Fruit fly (Drosophila melanogaster) whole organism, embryonic: ENCODE results near the gene bun.

Experiments used
- Atf6 ChIP-seq: fragments of 200-800 bp; sonication (Bioruptor generic); IDR thresholded peaks from 2 replicates; pipeline ENCODE4 v1.3.6; 2022; ENCODE audit warnings: missing biosample characterization, missing genetic modification characterization
- CG10209 ChIP-seq: fragments of 200-800 bp; sonication (Bioruptor generic); optimal IDR thresholded peaks from 3 replicates; lab custom pipeline; 2017; ENCODE audit warnings: missing biosample characterization, mild to moderate bottlenecking, missing genetic modification characterization, missing genetic modification reagents
- CG12071 ChIP-seq: fragments of 200-800 bp; sonication (Bioruptor generic); optimal IDR thresholded peaks from 3 replicates; lab custom pipeline; 2018; ENCODE audit warnings: missing biosample characterization, mild to moderate bottlenecking, missing genetic modification characterization
- CG12219 ChIP-seq: fragments of 200-800 bp; sonication (Bioruptor generic); optimal IDR thresholded peaks from 3 replicates; lab custom pipeline; 2018; ENCODE audit warnings: missing biosample characterization, mild to moderate bottlenecking, missing genetic modification characterization
- CG13287 ChIP-seq: fragments of 200-800 bp; sonication (Bioruptor generic); IDR thresholded peaks from 2 replicates; pipeline ENCODE4 v1.3.6; 2022; ENCODE audit warnings: missing biosample characterization, missing genetic modification characterization; ENCODE audit not compliant: partially characterized antibody
- CG13624 ChIP-seq: fragments of 200-800 bp; sonication (Bioruptor generic); optimal IDR thresholded peaks from 2 replicates; lab custom pipeline; 2016; ENCODE audit warnings: missing biosample characterization, missing genetic modification characterization
- CG14050 ChIP-seq: fragments of 200-800 bp; sonication (Bioruptor generic); IDR thresholded peaks from 3 replicates; pipeline ENCODE4 v1.3.6; 2022; ENCODE audit warnings: missing biosample characterization, missing genetic modification characterization
- CG15479 ChIP-seq: fragments of 200-800 bp; sonication (Bioruptor generic); optimal IDR thresholded peaks from 3 replicates; lab custom pipeline; 2019; ENCODE audit warnings: missing biosample characterization, mild to moderate bottlenecking, missing genetic modification characterization, moderate library complexity
- CG15601 ChIP-seq: fragments of 200-800 bp; sonication (Bioruptor generic); optimal IDR thresholded peaks from 3 replicates; lab custom pipeline; 2019; ENCODE audit warnings: missing biosample characterization, mild to moderate bottlenecking, missing genetic modification characterization, moderate library complexity
- CG32532 ChIP-seq: fragments of 200-800 bp; sonication (Bioruptor generic); IDR thresholded peaks from 2 replicates; pipeline ENCODE4 v1.3.6; 2022; ENCODE audit warnings: missing biosample characterization, missing genetic modification characterization
- CG7372 ChIP-seq: fragments of 200-800 bp; sonication (Bioruptor generic); IDR thresholded peaks from 2 replicates; pipeline ENCODE4 v1.3.6; 2022; ENCODE audit warnings: missing biosample characterization, missing genetic modification characterization
- CG8290 ChIP-seq, 3 experiments: fragments of 200-800 bp; sonication (Bioruptor generic); optimal IDR thresholded peaks; 2 replicates each; lab custom pipeline; 2016 to 2019; ENCODE audit warnings: missing biosample characterization in 3 of 3, missing genetic modification characterization in 3 of 3, mild to moderate bottlenecking in 2 of 3, moderate library complexity in 1 of 3
- CG8944 ChIP-seq: fragments of 200-800 bp; sonication (Bioruptor generic); optimal IDR thresholded peaks from 3 replicates; lab custom pipeline; 2016; ENCODE audit warnings: missing biosample characterization, missing genetic modification characterization
- CG9876 ChIP-seq: fragments of 200-800 bp; sonication (Bioruptor generic); optimal IDR thresholded peaks from 2 replicates; lab custom pipeline; 2016; ENCODE audit warnings: missing biosample characterization, missing genetic modification characterization
- Dbx ChIP-seq: fragments of 200-800 bp; sonication (Bioruptor generic); IDR thresholded peaks from 3 replicates; pipeline ENCODE4 v1.3.6; 2022; ENCODE audit warnings: missing biosample characterization, missing genetic modification characterization
- E2f2 ChIP-seq: fragments of 200-800 bp; sonication (Bioruptor generic); IDR thresholded peaks from 2 replicates; pipeline ENCODE4 v1.3.6; 2022; ENCODE audit warnings: missing biosample characterization, missing genetic modification characterization
- Fer1 ChIP-seq: fragments of 200-800 bp; sonication (Bioruptor generic); optimal IDR thresholded peaks from 2 replicates; lab custom pipeline; 2017; ENCODE audit warnings: missing biosample characterization, mild to moderate bottlenecking, missing genetic modification characterization
- H15 ChIP-seq: fragments of 200-800 bp; sonication (Bioruptor generic); IDR thresholded peaks from 3 replicates; pipeline ENCODE4 v1.3.6; 2022; ENCODE audit warnings: missing biosample characterization, missing genetic modification characterization
- Hr51 ChIP-seq, 2 experiments: fragments of 200-800 bp; sonication (Bioruptor generic); optimal IDR thresholded peaks; 2 replicates in 1 of 2; 3 replicates in 1 of 2; lab custom pipeline; 2016 to 2018; ENCODE audit warnings: missing biosample characterization in 2 of 2, missing genetic modification characterization in 2 of 2, mild to moderate bottlenecking in 1 of 2, moderate library complexity in 1 of 2
- Mad ChIP-seq: fragments of 200-800 bp; sonication (Bioruptor generic); optimal IDR thresholded peaks from 2 replicates; lab custom pipeline; 2016; ENCODE audit warnings: missing biosample characterization, missing genetic modification characterization
- Med ChIP-seq: fragments of 200-800 bp; sonication (Bioruptor generic); peaks from one replicate; lab custom pipeline; 2016; ENCODE audit warnings: missing biosample characterization, missing genetic modification characterization, mild to moderate bottlenecking, inconsistent platforms, moderate library complexity
- Ssrp ChIP-seq: fragments of 200-800 bp; sonication (Bioruptor generic); optimal IDR thresholded peaks from 2 replicates; lab custom pipeline; 2018; ENCODE audit warnings: missing biosample characterization, mild to moderate bottlenecking, missing genetic modification characterization, moderate library complexity
- Trl ChIP-seq, 3 experiments: fragments of >200 bp in 2 of 3; fragments of 200-800 bp in 1 of 3; sonication (Bioruptor generic) in 1 of 3; optimal IDR thresholded peaks; 2 replicates in 1 of 3; 3 replicates in 2 of 3; lab custom pipeline; 2016 to 2017; ENCODE audit warnings: missing biosample characterization in 1 of 3, missing genetic modification characterization in 1 of 3
- Usf ChIP-seq: fragments of 200-800 bp; sonication (Bioruptor generic); optimal IDR thresholded peaks from 2 replicates; lab custom pipeline; 2017; ENCODE audit warnings: missing genotype, missing biosample characterization, missing genetic modification characterization
- al ChIP-seq: fragments of 200-800 bp; sonication (Bioruptor generic); IDR thresholded peaks from 2 replicates; pipeline ENCODE4 v1.3.6; 2022; ENCODE audit warnings: missing biosample characterization, missing genetic modification characterization
- ap ChIP-seq: fragments of 200-800 bp; sonication (Bioruptor generic); IDR thresholded peaks from 2 replicates; pipeline ENCODE4 v1.3.6; 2022; ENCODE audit warnings: missing biosample characterization, missing genetic modification characterization
- ara ChIP-seq: fragments of 200-800 bp; sonication (Bioruptor generic); IDR thresholded peaks from 2 replicates; pipeline ENCODE4 v1.3.6; 2022; ENCODE audit warnings: missing biosample characterization, missing genetic modification characterization
- cad ChIP-seq: fragments of >200 bp; optimal IDR thresholded peaks from 2 replicates; lab custom pipeline; 2017; ENCODE audit warnings: missing biosample characterization, missing genetic modification characterization
- ci ChIP-seq: fragments of 200-800 bp; sonication (Bioruptor generic); IDR thresholded peaks from 3 replicates; pipeline ENCODE4 v1.3.6; 2022; ENCODE audit warnings: missing biosample characterization, missing genetic modification characterization
- croc ChIP-seq: fragments of 200-800 bp; sonication (Bioruptor generic); conservative IDR thresholded peaks from 3 replicates; pipeline ENCODE4 v1.3.6; 2022; ENCODE audit warnings: missing biosample characterization, missing genetic modification characterization
- cwo ChIP-seq: fragments of 200-800 bp; sonication (Bioruptor generic); optimal IDR thresholded peaks from 3 replicates; lab custom pipeline; 2017; ENCODE audit warnings: missing biosample characterization, missing genetic modification characterization, mild to moderate bottlenecking, moderate library complexity, missing genetic modification reagents
- da ChIP-seq: fragments of 200-800 bp; sonication (Bioruptor generic); optimal IDR thresholded peaks from 2 replicates; lab custom pipeline; 2016; ENCODE audit warnings: missing biosample characterization, missing genetic modification characterization
- fd96Cb ChIP-seq: fragments of 200-800 bp; sonication (Bioruptor generic); optimal IDR thresholded peaks from 2 replicates; lab custom pipeline; 2018; ENCODE audit warnings: missing biosample characterization, mild to moderate bottlenecking, missing genetic modification characterization, moderate library complexity
- fru ChIP-seq: fragments of >200 bp; optimal IDR thresholded peaks from 2 replicates; lab custom pipeline; 2017
- gfzf ChIP-seq: fragments of 200-800 bp; sonication (Bioruptor generic); optimal IDR thresholded peaks from 2 replicates; lab custom pipeline; 2016; ENCODE audit warnings: missing biosample characterization, mild to moderate bottlenecking, missing genetic modification characterization, moderate library complexity
- grn ChIP-seq: fragments of 200-800 bp; sonication (Bioruptor generic); optimal IDR thresholded peaks from 3 replicates; lab custom pipeline; 2017; ENCODE audit warnings: missing biosample characterization, missing genetic modification characterization
- h ChIP-seq: fragments of >200 bp; optimal IDR thresholded peaks from 2 replicates; lab custom pipeline; 2017
- hb ChIP-seq: fragments of 200-800 bp; sonication (Bioruptor generic); IDR thresholded peaks from 3 replicates; pipeline ENCODE4 v1.3.6; 2022; ENCODE audit warnings: missing biosample characterization, missing genetic modification characterization; ENCODE audit not compliant: partially characterized antibody
- her ChIP-seq: fragments of 200-800 bp; sonication (Bioruptor generic); optimal IDR thresholded peaks from 2 replicates; lab custom pipeline; 2016; ENCODE audit warnings: missing biosample characterization, missing genetic modification characterization
- lilli ChIP-seq: fragments of 200-800 bp; sonication (Bioruptor generic); optimal IDR thresholded peaks from 3 replicates; lab custom pipeline; 2016; ENCODE audit warnings: missing biosample characterization, missing genetic modification characterization
- p53 ChIP-seq: fragments of 200-800 bp; sonication (Bioruptor generic); optimal IDR thresholded peaks from 2 replicates; lab custom pipeline; 2016; ENCODE audit warnings: missing biosample characterization, missing genetic modification characterization
- sc ChIP-seq, 3 experiments: fragments of >200 bp in 2 of 3; fragments of 200-800 bp in 1 of 3; sonication (Bioruptor generic) in 1 of 3; optimal IDR thresholded peaks; 2 replicates in 2 of 3; 3 replicates in 1 of 3; lab custom pipeline; 2017; ENCODE audit warnings: mild to moderate bottlenecking in 1 of 3, missing biosample characterization in 1 of 3, missing genetic modification characterization in 1 of 3, missing genetic modification reagents in 1 of 3
- so ChIP-seq: fragments of 200-800 bp; sonication (Bioruptor generic); IDR thresholded peaks from 3 replicates; pipeline ENCODE4 v1.3.6; 2022; ENCODE audit warnings: missing biosample characterization, missing genetic modification characterization
- sqz ChIP-seq: fragments of 200-800 bp; sonication (Bioruptor generic); optimal IDR thresholded peaks from 3 replicates; lab custom pipeline; 2018; ENCODE audit warnings: missing biosample characterization, mild to moderate bottlenecking, missing genetic modification characterization
- sr ChIP-seq: fragments of 200-800 bp; sonication (Bioruptor generic); IDR thresholded peaks from 3 replicates; pipeline ENCODE4 v1.3.6; 2022; ENCODE audit warnings: missing biosample characterization, missing genetic modification characterization
- ssp ChIP-seq: fragments of 200-800 bp; sonication (Bioruptor generic); IDR thresholded peaks from 2 replicates; pipeline ENCODE4 v1.3.6; 2022; ENCODE audit warnings: missing biosample characterization, missing genetic modification characterization
- wdn ChIP-seq: fragments of 200-800 bp; sonication (Bioruptor generic); IDR thresholded peaks from 2 replicates; pipeline ENCODE4 v1.3.6; 2022; ENCODE audit warnings: missing biosample characterization, missing genetic modification characterization
- z ChIP-seq: fragments of 200-800 bp; sonication (Bioruptor generic); IDR thresholded peaks from 3 replicates; pipeline ENCODE4 v1.3.6; 2022; ENCODE audit warnings: missing biosample characterization, missing genetic modification characterization

bun gene

DNA sequence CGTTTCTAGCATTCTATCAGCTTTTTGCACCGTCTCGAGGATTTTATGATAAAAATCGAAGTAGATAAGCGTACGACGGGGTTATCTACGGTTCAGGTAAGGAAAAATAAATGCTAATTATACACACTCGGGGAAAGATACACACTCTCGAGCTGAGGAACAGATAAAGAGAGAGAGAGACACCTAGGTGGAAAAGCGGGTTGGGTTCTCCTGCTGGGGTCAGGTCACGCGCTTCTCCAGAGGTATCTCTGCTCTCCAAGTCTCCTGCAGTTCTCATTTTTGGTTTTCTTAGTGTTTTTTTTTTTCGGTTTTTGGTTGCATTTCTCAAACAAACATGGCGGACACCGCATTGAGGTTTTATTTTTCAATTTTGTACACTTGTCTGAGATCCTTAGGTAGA, 86.6 kb downstream of the bun start (continued):
- TF ChIP-seq grn (GFP tag; lab: Kevin White, UChicago) (peak; percentile 2), her (GFP tag; lab: Kevin White, UChicago) (no peak), Mad (GFP tag; lab: Kevin White, UChicago) (no peak), Atf6 (GFP tag; lab: Robert Waterston, UW) (peak; percentile 47), ap (GFP tag; lab: Robert Waterston, UW) (no peak), p53 (GFP tag; lab: Kevin White, UChicago) (no peak), Fer1 (GFP tag; lab: Kevin White, UChicago) (no peak), z (GFP tag; lab: Robert Waterston, UW) (0 out of 3 replicates have a peak, but pooled peaks have one; percentile 16), h (lab: Kevin White, UChicago) (no peak), Dbx (peak; percentile 58; the same call in 2 of the 3 replicates), CG15479 (GFP tag; lab: Kevin White, UChicago) (peak; percentile 29), CG8290 (GFP tag; optimal IDR thresholded peaks at IDR 0.05; lab: Kevin White, UChicago) (no peak), CG8290 (tag; optimal IDR thresholded peaks at IDR 0.05; lab: Kevin White, UChicago) (peak in 1 of 2 experiments; percentile 14), da (GFP tag; lab: Kevin White, UChicago) (no peak), CG12071 (GFP tag; lab: Kevin White, UChicago) (no peak), lilli (GFP tag; lab: Kevin White, UChicago) (peak; percentile 0), Usf (GFP tag; lab: Kevin White, UChicago) (no peak), CG8944 (GFP tag; lab: Kevin White, UChicago) (no peak), so (GFP tag; lab: Robert Waterston, UW) (no peak), CG13287 (GFP tag; lab: Robert Waterston, UW) (no peak), wdn (GFP tag; lab: Robert Waterston, UW) (0 out of 2 replicates have a peak, but pooled peaks have one; percentile 3), E2f2 (GFP tag; lab: Robert Waterston, UW) (0 out of 2 replicates have a peak, but pooled peaks have one; percentile 6), al (GFP tag; lab: Robert Waterston, UW) (0 out of 2 replicates have a peak, but pooled peaks have one; percentile 20), ci (GFP tag; lab: Robert Waterston, UW) (0 out of 3 replicates have a peak, but pooled peaks have one; percentile 6), sqz (GFP tag; lab: Kevin White, UChicago) (peak; percentile 34), Trl (optimal IDR thresholded peaks at IDR 0.05; lab: Kevin White, UChicago) (peak; percentile 45 to 75), Trl (GFP tag; optimal IDR thresholded peaks at IDR 0.05; lab: Kevin White, UChicago) (no peak), CG13624 (GFP tag; lab: Kevin White, UChicago) (peak; percentile 12), cad (GFP tag; lab: Kevin White, UChicago) (peak; percentile 31), CG14050 (GFP tag; lab: Robert Waterston, UW) (no peak), Hr51 (GFP tag; optimal IDR thresholded peaks at IDR 0.05; lab: Kevin White, UChicago) (no peak), CG32532 (GFP tag; lab: Robert Waterston, UW) (peak; percentile 25; the same call in 1 of the 2 replicates)

DNA sequence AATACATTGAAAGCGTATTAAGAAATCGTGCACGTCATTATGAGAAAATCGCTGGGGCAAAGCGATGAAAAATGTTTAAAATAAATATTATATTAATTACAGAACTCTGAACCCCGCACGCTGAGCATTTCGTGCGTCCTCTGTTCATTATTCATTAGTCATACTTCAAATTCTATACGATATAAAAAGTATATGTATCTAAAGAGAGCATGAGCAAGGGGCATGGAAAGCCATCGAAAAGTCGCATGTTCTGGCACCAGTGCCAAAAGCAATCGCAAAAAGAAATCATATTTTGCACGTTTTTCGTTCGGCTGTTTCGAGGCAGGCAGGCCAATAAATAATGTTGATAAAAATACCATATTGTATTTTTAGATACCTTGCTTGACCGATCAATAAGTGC, 87.2 kb downstream of the bun start:
- TF ChIP-seq cwo (GFP tag; lab: Kevin White, UChicago): peak; percentile 34
- peak; percentile 72 for TF ChIP-seq Med (GFP tag; lab: Kevin White, UChicago)
- no peak for TF ChIP-seq fru (lab: Kevin White, UChicago)
- TF ChIP-seq CG15601 (tag; lab: Kevin White, UChicago): peak; percentile 20

DNA sequence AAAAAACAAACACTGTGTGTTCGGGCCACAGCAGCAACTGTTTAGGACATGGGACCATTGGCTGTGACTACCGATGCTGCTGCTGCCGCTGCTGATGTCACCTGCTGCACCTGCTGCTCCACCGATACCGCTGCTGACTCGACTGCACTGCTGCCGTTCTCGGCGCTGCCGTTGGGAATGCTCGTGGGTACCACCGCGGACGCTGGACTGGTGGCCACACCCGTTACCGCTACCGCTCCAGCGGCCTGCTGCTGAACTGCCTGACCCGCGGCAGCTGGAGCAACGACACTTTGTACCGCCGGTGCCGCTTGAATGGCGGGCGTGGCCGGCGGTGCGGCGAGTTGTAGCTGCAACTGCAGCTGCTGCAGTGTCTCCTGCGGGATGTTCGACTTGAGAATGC, 88.7 kb downstream of the bun start:
- no peak for TF ChIP-seq sc (optimal IDR thresholded peaks at IDR 0.05; lab: Kevin White, UChicago)
- TF ChIP-seq sc (GFP tag; optimal IDR thresholded peaks at IDR 0.05; lab: Kevin White, UChicago): no peak
- no peak for TF ChIP-seq ssp (GFP tag; lab: Robert Waterston, UW)
- TF ChIP-seq fd96Cb (tag; lab: Kevin White, UChicago): no peak
- TF ChIP-seq da (GFP tag; lab: Kevin White, UChicago): no peak
- no peak for TF ChIP-seq Ssrp (tag; lab: Kevin White, UChicago)
- no peak for TF ChIP-seq croc
- TF ChIP-seq CG12219 (GFP tag; lab: Kevin White, UChicago): no peak
- TF ChIP-seq hb (GFP tag; lab: Robert Waterston, UW): no peak
- TF ChIP-seq CG10209 (GFP tag; lab: Kevin White, UChicago): no peak
- no peak for TF ChIP-seq gfzf (GFP tag; lab: Kevin White, UChicago)
- no peak for TF ChIP-seq CG9876
- TF ChIP-seq ara: no peak
- TF ChIP-seq sr: no peak; the same call in 2 of the 3 replicates
- peak; percentile 33; the same call in 1 of the 3 replicates for TF ChIP-seq H15 (GFP tag; lab: Robert Waterston, UW)
- TF ChIP-seq CG7372: no peak
